Worm (Caenorhabditis elegans): ENCODE results near the gene F55H2.5.

DNA sequence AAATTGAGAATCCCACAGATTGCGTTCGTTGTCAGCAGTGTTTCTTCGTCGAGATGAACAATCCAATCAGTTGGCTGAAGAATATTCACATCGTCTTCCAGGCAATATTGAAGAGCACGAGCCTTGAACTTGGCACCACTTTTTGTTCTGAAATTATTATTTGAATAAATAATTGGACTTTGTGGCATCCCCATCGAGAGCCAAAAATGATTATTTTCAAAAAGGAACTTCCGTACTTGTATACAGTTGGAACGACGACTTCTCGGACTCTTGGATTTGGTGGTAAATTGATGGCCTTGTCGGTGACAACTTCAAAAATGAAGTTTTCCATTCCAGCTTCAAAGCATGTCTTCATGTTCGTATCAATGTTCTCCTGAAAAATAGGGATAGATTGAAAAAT lies 39.3 kb upstream of the F55H2.5 start:
- TF ChIP-seq sea-2 (GFP tag; IDR thresholded peaks at IDR 0.05) (no peak), ceh-40 (GFP tag; IDR thresholded peaks at IDR 0.05) (no peak), attf-3 (GFP tag; conservative IDR thresholded peaks at IDR 0.05) (no peak), pha-4 (tag; optimal IDR thresholded peaks at IDR 0.05) (no peak), unc-62 (GFP tag; optimal IDR thresholded peaks at IDR 0.05) (no peak), chd-7 (tag; optimal IDR thresholded peaks at IDR 0.05) (no peak), ets-4 (GFP tag; optimal IDR thresholded peaks at IDR 0.05) (no peak), ama-1 (optimal IDR thresholded peaks at IDR 0.05) (no peak), ama-1 (GFP tag; optimal IDR thresholded peaks at IDR 0.05) (no peak), rpc-1 (optimal IDR thresholded peaks at IDR 0.05) (no peak), rpc-1 (tag; optimal IDR thresholded peaks at IDR 0.05) (no peak), nhr-120 (GFP tag; IDR thresholded peaks at IDR 0.05) (no peak), F33H1.4 (GFP tag; IDR thresholded peaks at IDR 0.05) (no peak), ztf-28 (GFP tag; IDR thresholded peaks at IDR 0.05) (no peak), F37B4.10 (GFP tag; IDR thresholded peaks at IDR 0.05) (no peak), fkh-3 (tag; optimal IDR thresholded peaks at IDR 0.05) (no peak)

All from whole organism, young adult.